Worm (Caenorhabditis elegans): ENCODE results near the gene T01D1.4.

T01D1.4 gene

ce11 chrII:129770-130169, 49.1 kb downstream of the T01D1.4 start:
- TF ChIP-seq lin-1 (GFP tag; IDR thresholded peaks at IDR 0.05) (no peak), nhr-11 (tag; optimal IDR thresholded peaks at IDR 0.05) (no peak), ztf-11 (tag; optimal IDR thresholded peaks at IDR 0.05) (no peak), T20F7.1 (GFP tag; optimal IDR thresholded peaks at IDR 0.05) (no peak), Y48G9A.11 (GFP tag; IDR thresholded peaks at IDR 0.05) (no peak), ces-1 (GFP tag; optimal IDR thresholded peaks at IDR 0.05) (no peak), unc-130 (GFP tag; optimal IDR thresholded peaks at IDR 0.05) (no peak), dmd-8 (GFP tag; IDR thresholded peaks at IDR 0.05) (no peak), spr-3 (GFP tag; optimal IDR thresholded peaks at IDR 0.05) (no peak), lin-13 (GFP tag; optimal IDR thresholded peaks at IDR 0.05) (no peak), T26A8.4 (GFP tag; IDR thresholded peaks at IDR 0.05) (no peak), set-16 (GFP tag; IDR thresholded peaks at IDR 0.05) (no peak), egl-27 (tag; optimal IDR thresholded peaks at IDR 0.05) (no peak), hif-1 (tag; optimal IDR thresholded peaks at IDR 0.05) (no peak), ZK337.2 (GFP tag; IDR thresholded peaks at IDR 0.05) (no peak), ztf-7 (tag; optimal IDR thresholded peaks at IDR 0.05) (no peak), zip-2 (tag; optimal IDR thresholded peaks at IDR 0.05) (no peak), cey-2 (tag; optimal IDR thresholded peaks at IDR 0.05; ENCODE audit: borderline replicate concordance, insufficient read depth) (no peak)

ce11 chrII:128929-129328, 50.0 kb downstream of the T01D1.4 start, which contains the start of gene srd-3:
srd-3 (minus strand) TSS chrII:129029.
- TF ChIP-seq php-3 (GFP tag; IDR thresholded peaks at IDR 0.05) (no peak), ztf-7 (tag; optimal IDR thresholded peaks at IDR 0.05) (no peak), pqm-1 (tag; optimal IDR thresholded peaks at IDR 0.05) (no peak), nhr-6 (tag; optimal IDR thresholded peaks at IDR 0.05) (no peak), gei-8 (GFP tag; optimal IDR thresholded peaks at IDR 0.05) (no peak), daf-8 (GFP tag; IDR thresholded peaks at IDR 0.05) (no peak), dmd-8 (GFP tag; IDR thresholded peaks at IDR 0.05) (no peak)
